Worm (Caenorhabditis elegans) whole organism, young adult: ENCODE measurements around the gene F47B8.3.

Source experiments
- B0035.1 ChIP-seq: sonication (generic microtip); optimal IDR thresholded peaks from 2 replicates; lab custom pipeline; 2016; ENCODE audit warnings: missing genetic modification characterization, mild to moderate bottlenecking, missing compliant biosample characterization, missing genotype, missing genetic modification reagents
- B0336.3 ChIP-seq: fragments of 200-800 bp; sonication (Bioruptor generic); IDR thresholded peaks from 2 replicates; pipeline ENCODE4 v1.3.6; 2022; ENCODE audit warnings: missing genetic modification characterization, missing compliant biosample characterization
- C17E4.6 ChIP-seq: fragments of 200-800 bp; sonication (Bioruptor generic); IDR thresholded peaks from 2 replicates; pipeline ENCODE4 v1.3.6; 2022; ENCODE audit warnings: missing genetic modification reagents, missing genetic modification characterization, missing compliant biosample characterization
- F10E7.11 ChIP-seq: sonication (generic microtip); optimal IDR thresholded peaks from 2 replicates; lab custom pipeline; 2017; ENCODE audit warnings: mild to moderate bottlenecking, missing genetic modification characterization, moderate library complexity, missing compliant biosample characterization
- F23B12.7 ChIP-seq: sonication (generic microtip); optimal IDR thresholded peaks from 2 replicates; lab custom pipeline; 2017; ENCODE audit warnings: missing genetic modification characterization, mild to moderate bottlenecking, missing compliant biosample characterization, antibody characterized with exemption, moderate library complexity; ENCODE audit not compliant: insufficient read depth
- F33H1.4 ChIP-seq: fragments of 200-800 bp; sonication (Bioruptor generic); IDR thresholded peaks from 2 replicates; pipeline ENCODE4 v1.3.6; 2022; ENCODE audit warnings: missing genetic modification reagents, missing genetic modification characterization, missing compliant biosample characterization
- F39B2.1 ChIP-seq: fragments of 200-800 bp; sonication (Bioruptor generic); IDR thresholded peaks from 2 replicates; pipeline ENCODE4 v1.3.6; 2022; ENCODE audit warnings: missing genetic modification reagents, missing genetic modification characterization, missing compliant biosample characterization
- F55B11.4 ChIP-seq: sonication (generic microtip); optimal IDR thresholded peaks from 2 replicates; lab custom pipeline; 2016; ENCODE audit warnings: missing compliant biosample characterization, missing genetic modification characterization, borderline replicate concordance; ENCODE audit not compliant: insufficient read depth
- K11D2.4 ChIP-seq: fragments of 200-800 bp; sonication (Bioruptor generic); IDR thresholded peaks from 2 replicates; pipeline ENCODE4 v1.3.6; 2022; ENCODE audit warnings: missing genetic modification reagents, missing genetic modification characterization, missing compliant biosample characterization
- T26A5.8 ChIP-seq: sonication (generic microtip); optimal IDR thresholded peaks from 2 replicates; lab custom pipeline; 2016; ENCODE audit warnings: missing genetic modification characterization, missing compliant biosample characterization
- Y53G8AR.9 ChIP-seq: fragments of 200-800 bp; sonication (Bioruptor generic); conservative IDR thresholded peaks from 2 replicates; pipeline ENCODE4 v1.3.6; 2022; ENCODE audit warnings: missing genetic modification reagents, missing genetic modification characterization, missing compliant biosample characterization
- Y67H2A.10 ChIP-seq: fragments of 200-800 bp; sonication (Bioruptor generic); conservative IDR thresholded peaks from 2 replicates; pipeline ENCODE4 v1.3.6; 2022; ENCODE audit warnings: missing genetic modification reagents, missing genetic modification characterization, missing compliant biosample characterization
- akir-1 ChIP-seq: fragments of 200-800 bp; sonication (Bioruptor generic); optimal IDR thresholded peaks from 2 replicates; lab custom pipeline; 2018; ENCODE audit warnings: mild to moderate bottlenecking, missing genetic modification characterization, moderate library complexity, missing compliant biosample characterization
- ama-1 ChIP-seq, 3 experiments: fragments of 150-350 bp in 1 of 3; sonication (generic microtip) in 2 of 3; optimal IDR thresholded peaks; 2 replicates each; lab custom pipeline; 2014 to 2018; ENCODE audit warnings: missing biosample characterization in 2 of 3, missing genetic modification characterization in 2 of 3, missing genetic modification reagents in 2 of 3
- atf-7 ChIP-seq: sonication (generic microtip); optimal IDR thresholded peaks from 2 replicates; lab custom pipeline; 2017; ENCODE audit warnings: mild to moderate bottlenecking, missing genetic modification characterization, missing compliant biosample characterization
- athp-1 ChIP-seq: sonication (generic microtip); optimal IDR thresholded peaks from 2 replicates; lab custom pipeline; 2017; ENCODE audit warnings: mild to moderate bottlenecking, missing genetic modification characterization, missing compliant biosample characterization
- attf-3 ChIP-seq: fragments of 200-800 bp; sonication (Bioruptor generic); conservative IDR thresholded peaks from 2 replicates; pipeline ENCODE4 v1.3.6; 2022; ENCODE audit warnings: missing genetic modification reagents, missing genetic modification characterization, missing compliant biosample characterization
- attf-5 ChIP-seq: fragments of 200-800 bp; sonication (Bioruptor generic); optimal IDR thresholded peaks from 2 replicates; lab custom pipeline; 2018; ENCODE audit warnings: mild to moderate bottlenecking, missing genetic modification characterization, missing compliant biosample characterization
- bed-2 ChIP-seq: fragments of 200-800 bp; sonication (Bioruptor generic); IDR thresholded peaks from 2 replicates; pipeline ENCODE4 v1.3.6; 2022; ENCODE audit warnings: missing genetic modification reagents, missing genetic modification characterization, missing compliant biosample characterization
- ceh-40 ChIP-seq: fragments of 200-800 bp; sonication (Bioruptor generic); IDR thresholded peaks from 2 replicates; pipeline ENCODE4 v1.3.6; 2022; ENCODE audit warnings: missing genetic modification characterization, missing compliant biosample characterization
- ceh-58 ChIP-seq: fragments of 200-800 bp; sonication (Bioruptor generic); IDR thresholded peaks from 2 replicates; pipeline ENCODE4 v1.3.6; 2022; ENCODE audit warnings: missing genetic modification characterization, missing compliant biosample characterization
- chd-7 ChIP-seq: sonication (generic microtip); optimal IDR thresholded peaks from 2 replicates; lab custom pipeline; 2016; ENCODE audit warnings: mild to moderate bottlenecking, missing genetic modification characterization, moderate library complexity, missing compliant biosample characterization
- efl-1 ChIP-seq: fragments of 150-350 bp; optimal IDR thresholded peaks from 2 replicates; lab custom pipeline; 2014; ENCODE audit warnings: missing biosample characterization, missing genetic modification reagents, missing genetic modification characterization
- ekl-4 ChIP-seq: fragments of 200-800 bp; sonication (Bioruptor generic); IDR thresholded peaks from 2 replicates; pipeline ENCODE4 v1.3.6; 2022; ENCODE audit warnings: missing genetic modification reagents, missing genetic modification characterization, missing compliant biosample characterization
- ets-4 ChIP-seq: fragments of 200-800 bp; sonication (Bioruptor generic); optimal IDR thresholded peaks from 2 replicates; lab custom pipeline; 2018; ENCODE audit warnings: mild to moderate bottlenecking, missing genetic modification characterization, missing compliant biosample characterization
- him-1 ChIP-seq: sonication (generic microtip); optimal IDR thresholded peaks from 2 replicates; lab custom pipeline; 2016; ENCODE audit warnings: missing genotype, missing genetic modification reagents, missing genetic modification characterization, missing compliant biosample characterization
- lag-1 ChIP-seq: fragments of 200-800 bp; sonication (Bioruptor generic); IDR thresholded peaks from 2 replicates; pipeline ENCODE4 v1.3.6; 2022; ENCODE audit warnings: missing genetic modification reagents, missing genetic modification characterization, missing compliant biosample characterization
- lin-54 ChIP-seq: fragments of 200-800 bp; sonication (Bioruptor generic); optimal IDR thresholded peaks from 2 replicates; lab custom pipeline; 2018; ENCODE audit warnings: mild to moderate bottlenecking, missing genetic modification characterization, missing compliant biosample characterization
- lsy-27 ChIP-seq: sonication (generic microtip); optimal IDR thresholded peaks from 2 replicates; lab custom pipeline; 2017; ENCODE audit warnings: missing genetic modification characterization, mild to moderate bottlenecking, missing compliant biosample characterization, antibody characterized with exemption, missing genotype, borderline replicate concordance; ENCODE audit not compliant: insufficient read depth
- madf-10 ChIP-seq: sonication (generic microtip); optimal IDR thresholded peaks from 2 replicates; lab custom pipeline; 2016; ENCODE audit warnings: mild to moderate bottlenecking, missing genetic modification characterization, missing compliant biosample characterization
- mel-28 ChIP-seq: sonication (generic microtip); optimal IDR thresholded peaks from 2 replicates; lab custom pipeline; 2016; ENCODE audit warnings: borderline replicate concordance, mild to moderate bottlenecking, missing genetic modification characterization, missing compliant biosample characterization
- rcor-1 ChIP-seq: fragments of 200-800 bp; sonication (Bioruptor generic); IDR thresholded peaks from 2 replicates; pipeline ENCODE4 v1.3.6; 2022; ENCODE audit warnings: missing genetic modification reagents, missing genetic modification characterization, missing compliant biosample characterization
- rec-8 ChIP-seq, 2 experiments: sonication (generic microtip); optimal IDR thresholded peaks; 2 replicates each; lab custom pipeline; 2016; ENCODE audit warnings: mild to moderate bottlenecking in 2 of 2, missing genetic modification characterization in 2 of 2, missing genetic modification reagents in 2 of 2, missing genotype in 2 of 2, missing biosample characterization in 1 of 2, missing compliant biosample characterization in 1 of 2, moderate library complexity in 1 of 2
- repo-1 ChIP-seq: sonication (generic microtip); optimal IDR thresholded peaks from 2 replicates; lab custom pipeline; 2017; ENCODE audit warnings: mild to moderate bottlenecking, missing genetic modification characterization, missing compliant biosample characterization
- snpc-1.3 ChIP-seq: sonication (generic microtip); optimal IDR thresholded peaks from 2 replicates; lab custom pipeline; 2017; ENCODE audit warnings: missing genetic modification characterization, mild to moderate bottlenecking, missing compliant biosample characterization, antibody characterized with exemption, moderate library complexity, missing genotype, missing genetic modification reagents; ENCODE audit not compliant: insufficient read depth
- tlf-1 ChIP-seq: fragments of 200-800 bp; sonication (Bioruptor generic); optimal IDR thresholded peaks from 2 replicates; lab custom pipeline; 2018; ENCODE audit warnings: mild to moderate bottlenecking, missing genetic modification characterization, missing compliant biosample characterization
- unc-130 ChIP-seq: sonication (generic microtip); optimal IDR thresholded peaks from 2 replicates; lab custom pipeline; 2016; ENCODE audit warnings: missing genetic modification reagents, missing genetic modification characterization, missing compliant biosample characterization
- xnd-1 ChIP-seq: sonication (generic microtip); optimal IDR thresholded peaks from 2 replicates; lab custom pipeline; 2016; ENCODE audit warnings: missing genotype, missing genetic modification reagents, missing genetic modification characterization, missing compliant biosample characterization
- zfh-2 ChIP-seq: fragments of 200-800 bp; sonication (Bioruptor generic); conservative IDR thresholded peaks from 2 replicates; pipeline ENCODE4 v1.3.6; 2022; ENCODE audit warnings: missing genetic modification reagents, missing genetic modification characterization, missing compliant biosample characterization
- ztf-28 ChIP-seq: fragments of 200-800 bp; sonication (Bioruptor generic); IDR thresholded peaks from 2 replicates; pipeline ENCODE4 v1.3.6; 2022; ENCODE audit warnings: missing genetic modification reagents, missing genetic modification characterization, missing compliant biosample characterization
- ztf-6 ChIP-seq: fragments of 200-800 bp; sonication (Bioruptor generic); IDR thresholded peaks from 2 replicates; pipeline ENCODE4 v1.3.6; 2022; ENCODE audit warnings: missing genetic modification reagents, missing genetic modification characterization, missing compliant biosample characterization

Gene F47B8.3

DNA sequence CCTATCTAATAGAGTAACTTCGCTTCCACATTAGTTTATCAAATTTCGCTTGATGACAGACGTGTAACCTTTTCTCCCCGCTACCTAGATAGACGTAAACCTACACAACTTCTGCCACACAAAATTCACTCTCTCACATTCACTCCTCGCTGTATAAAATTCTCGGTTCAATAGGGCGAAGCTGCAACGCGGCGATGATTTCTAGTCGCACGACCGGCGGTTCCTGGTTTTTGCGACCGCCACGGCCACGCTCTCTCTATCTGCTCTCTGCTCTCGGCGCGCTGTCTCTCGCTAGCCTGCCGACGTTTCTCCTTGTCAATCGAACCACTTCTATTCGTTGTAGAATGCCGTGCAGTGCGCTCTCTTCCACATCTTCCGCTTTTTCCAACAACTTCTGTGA is 28.1 kb upstream of the F47B8.3 start (continued):
- TF ChIP-seq Y53G8AR.9 (GFP tag; lab: Robert Waterston, UW) (peak; percentile 55), F23B12.7 (no peak), athp-1 (tag; lab: Kevin White, UChicago) (no peak), unc-130 (GFP tag; lab: Kevin White, UChicago) (no peak), xnd-1 (no peak), ets-4 (GFP tag; lab: Kevin White, UChicago) (peak; percentile 84), madf-10 (tag; lab: Kevin White, UChicago) (peak; percentile 98), B0336.3 (GFP tag; lab: Robert Waterston, UW) (peak; percentile 71), B0035.1 (peak; percentile 39), chd-7 (tag; lab: Kevin White, UChicago) (peak; percentile 23), him-1 (tag; lab: Kevin White, UChicago) (no peak), attf-5 (GFP tag; lab: Kevin White, UChicago) (peak; percentile 95), F39B2.1 (GFP tag; lab: Robert Waterston, UW) (no peak), efl-1 (peak; percentile 44), rec-8 (tag; optimal IDR thresholded peaks at IDR 0.05; lab: Kevin White, UChicago) (no peak), bed-2 (GFP tag; lab: Robert Waterston, UW) (0 out of 2 replicates have a peak, but pooled peaks have one; percentile 17), K11D2.4 (peak; percentile 46; the same call in 1 of the 2 replicates), ceh-40 (0 out of 2 replicates have a peak, but pooled peaks have one; percentile 23), ztf-6 (GFP tag; lab: Robert Waterston, UW) (no peak; the same call in 1 of the 2 replicates), C17E4.6 (0 out of 2 replicates have a peak, but pooled peaks have one; percentile 41), akir-1 (GFP tag; lab: Kevin White, UChicago) (peak; percentile 18), lsy-27 (tag; lab: Kevin White, UChicago) (no peak), F10E7.11 (tag; lab: Kevin White, UChicago) (no peak), mel-28 (no peak), rcor-1 (GFP tag; lab: Robert Waterston, UW) (peak; percentile 51; the same call in 1 of the 2 replicates), zfh-2 (GFP tag; lab: Robert Waterston, UW) (peak; percentile 99), attf-3 (GFP tag; lab: Robert Waterston, UW) (0 out of 2 replicates have a peak, but pooled peaks have one; percentile 32), atf-7 (tag; lab: Kevin White, UChicago) (peak; percentile 76), ztf-28 (0 out of 2 replicates have a peak, but pooled peaks have one; percentile 27), ekl-4 (GFP tag; lab: Robert Waterston, UW) (peak; percentile 85), F55B11.4 (no peak), F33H1.4 (no peak), repo-1 (tag; lab: Kevin White, UChicago) (peak; percentile 33), Y67H2A.10 (peak; percentile 85), snpc-1.3 (tag; lab: Kevin White, UChicago) (no peak), T26A5.8 (no peak), ama-1 (optimal IDR thresholded peaks at IDR 0.05; lab: Kevin White, UChicago) (no peak), ama-1 (GFP tag; optimal IDR thresholded peaks at IDR 0.05; lab: Kevin White, UChicago) (peak in 1 of 2 experiments; percentile 23), lag-1 (GFP tag; lab: Robert Waterston, UW) (no peak), tlf-1 (GFP tag; lab: Kevin White, UChicago) (no peak), lin-54 (GFP tag; lab: Kevin White, UChicago) (peak; percentile 77), ceh-58 (GFP tag; lab: Robert Waterston, UW) (no peak)
